Worm (Caenorhabditis elegans): ENCODE results near the gene H13N06.7.

ce11 chrX:15545485-15545884 is 42.6 kb downstream of the H13N06.7 start:
- TF ChIP-seq him-1 (tag; optimal IDR thresholded peaks at IDR 0.05) (no peak), dao-5 (tag; optimal IDR thresholded peaks at IDR 0.05) (no peak), W03F9.2 (tag; optimal IDR thresholded peaks at IDR 0.05) (no peak)

Measured in whole organism, L4/young adult.